Worm (Caenorhabditis elegans) whole organism, late embryonic: ENCODE data around the gene ZC449.1.

Source experiments
- C08G9.2 ChIP-seq: sonication (generic microtip); optimal IDR thresholded peaks from 2 replicates; lab custom pipeline; 2016; ENCODE audit warnings: mild to moderate bottlenecking, missing genetic modification characterization, moderate library complexity, missing compliant biosample characterization
- K02D7.2 ChIP-seq: sonication (generic microtip); optimal IDR thresholded peaks from 2 replicates; lab custom pipeline; 2017; ENCODE audit warnings: mild to moderate bottlenecking, missing genetic modification characterization, missing compliant biosample characterization
- K09A11.1 ChIP-seq: sonication (generic microtip); optimal IDR thresholded peaks from 2 replicates; lab custom pipeline; 2017; ENCODE audit warnings: antibody characterized with exemption, mild to moderate bottlenecking, missing genetic modification characterization, missing compliant biosample characterization; ENCODE audit not compliant: insufficient read depth
- ceh-14 ChIP-seq: sonication (generic microtip); optimal IDR thresholded peaks from 2 replicates; lab custom pipeline; 2016; ENCODE audit warnings: missing genotype, missing genetic modification characterization, missing compliant biosample characterization
- ceh-18 ChIP-seq: sonication (generic microtip); optimal IDR thresholded peaks from 2 replicates; lab custom pipeline; 2016; ENCODE audit warnings: missing genetic modification characterization, missing compliant biosample characterization
- ceh-19 ChIP-seq: fragments of 200-800 bp; sonication (Bioruptor generic); optimal IDR thresholded peaks from 2 replicates; lab custom pipeline; 2018; ENCODE audit warnings: mild to moderate bottlenecking, missing genetic modification characterization, missing compliant biosample characterization
- ceh-24 ChIP-seq: sonication (generic microtip); optimal IDR thresholded peaks from 2 replicates; lab custom pipeline; 2016; ENCODE audit warnings: mild to moderate bottlenecking, missing genetic modification characterization, missing compliant biosample characterization
- ceh-34 ChIP-seq: sonication (generic microtip); optimal IDR thresholded peaks from 2 replicates; lab custom pipeline; 2016; ENCODE audit warnings: mild to moderate bottlenecking, missing genetic modification characterization, missing compliant biosample characterization
- ceh-45 ChIP-seq: fragments of 200-800 bp; sonication (Bioruptor generic); IDR thresholded peaks from 2 replicates; pipeline ENCODE4 v1.3.6; 2022; ENCODE audit warnings: missing genetic modification reagents, missing genetic modification characterization, missing compliant biosample characterization
- ceh-6 ChIP-seq: fragments of 200-800 bp; sonication (Bioruptor generic); optimal IDR thresholded peaks from 2 replicates; lab custom pipeline; 2018; ENCODE audit warnings: mild to moderate bottlenecking, missing genetic modification characterization, missing compliant biosample characterization
- ceh-9 ChIP-seq: sonication (generic microtip); optimal IDR thresholded peaks from 2 replicates; lab custom pipeline; 2016; ENCODE audit warnings: mild to moderate bottlenecking, missing genetic modification characterization, inconsistent platforms, missing compliant biosample characterization
- che-1 ChIP-seq: sonication (generic microtip); optimal IDR thresholded peaks from 2 replicates; lab custom pipeline; 2016; ENCODE audit warnings: mild to moderate bottlenecking, missing genetic modification characterization, missing compliant biosample characterization
- dmd-4 ChIP-seq: sonication (generic microtip); optimal IDR thresholded peaks from 2 replicates; lab custom pipeline; 2016; ENCODE audit warnings: borderline replicate concordance, missing genetic modification characterization, missing compliant biosample characterization
- elt-2 ChIP-seq: sonication (generic microtip); optimal IDR thresholded peaks from 2 replicates; lab custom pipeline; 2016; ENCODE audit warnings: missing genetic modification reagents, missing genetic modification characterization, missing compliant biosample characterization
- gmeb-2 ChIP-seq: sonication (generic microtip); optimal IDR thresholded peaks from 2 replicates; lab custom pipeline; 2016; ENCODE audit warnings: missing genetic modification characterization, inconsistent platforms, missing compliant biosample characterization
- hlh-13 ChIP-seq: fragments of 200-800 bp; sonication (Bioruptor generic); optimal IDR thresholded peaks from 2 replicates; lab custom pipeline; 2018; ENCODE audit warnings: mild to moderate bottlenecking, missing genetic modification characterization, missing compliant biosample characterization
- hlh-6 ChIP-seq: sonication (generic microtip); optimal IDR thresholded peaks from 2 replicates; lab custom pipeline; 2016; ENCODE audit warnings: missing genotype, missing genetic modification characterization, missing compliant biosample characterization
- mec-3 ChIP-seq: sonication (generic microtip); optimal IDR thresholded peaks from 2 replicates; lab custom pipeline; 2016; ENCODE audit warnings: borderline replicate concordance, missing genetic modification characterization, missing compliant biosample characterization
- odd-2 ChIP-seq: sonication (generic microtip); optimal IDR thresholded peaks from 2 replicates; lab custom pipeline; 2017; ENCODE audit warnings: antibody characterized with exemption, mild to moderate bottlenecking, missing genetic modification characterization, missing compliant biosample characterization
- pat-9 ChIP-seq: fragments of 200-800 bp; sonication (Bioruptor generic); optimal IDR thresholded peaks from 2 replicates; lab custom pipeline; 2018; ENCODE audit warnings: mild to moderate bottlenecking, missing genetic modification characterization, moderate library complexity, missing compliant biosample characterization
- pha-2 ChIP-seq: sonication (generic microtip); optimal IDR thresholded peaks from 2 replicates; lab custom pipeline; 2017; ENCODE audit warnings: mild to moderate bottlenecking, missing genetic modification characterization, missing compliant biosample characterization
- pqm-1 ChIP-seq: sonication (generic microtip); optimal IDR thresholded peaks from 2 replicates; lab custom pipeline; 2016; ENCODE audit warnings: missing genetic modification characterization, missing compliant biosample characterization
- ref-2 ChIP-seq: sonication (generic microtip); optimal IDR thresholded peaks from 2 replicates; lab custom pipeline; 2016; ENCODE audit warnings: missing genetic modification characterization, missing compliant biosample characterization
- rnt-1 ChIP-seq: sonication (generic microtip); optimal IDR thresholded peaks from 2 replicates; lab custom pipeline; 2016; ENCODE audit warnings: missing genetic modification characterization, missing compliant biosample characterization
- sox-2 ChIP-seq: fragments of 200-800 bp; sonication (Bioruptor generic); IDR thresholded peaks from 2 replicates; pipeline ENCODE4 v1.3.6; 2022; ENCODE audit warnings: missing genetic modification reagents, missing genetic modification characterization, missing compliant biosample characterization
- sox-4 ChIP-seq: sonication (generic microtip); optimal IDR thresholded peaks from 2 replicates; lab custom pipeline; 2017; ENCODE audit warnings: mild to moderate bottlenecking, missing genetic modification characterization, inconsistent platforms, missing compliant biosample characterization
- ttx-3 ChIP-seq: sonication (generic microtip); optimal IDR thresholded peaks from 2 replicates; lab custom pipeline; 2016; ENCODE audit warnings: missing genetic modification reagents, missing genetic modification characterization, missing compliant biosample characterization
- unc-3 ChIP-seq, 2 experiments: fragments of 200-800 bp in 1 of 2; sonication (Bioruptor generic) in 1 of 2; sonication (generic microtip) in 1 of 2; conservative IDR thresholded peaks in 1 of 2; optimal IDR thresholded peaks in 1 of 2; 2 replicates each; pipeline versions ENCODE4 v1.3.6 to Lab custom; 2016 to 2022; ENCODE audit warnings: missing compliant biosample characterization in 2 of 2, missing genetic modification characterization in 2 of 2, missing genetic modification reagents in 1 of 2
- unc-42 ChIP-seq: sonication (generic microtip); optimal IDR thresholded peaks from 2 replicates; lab custom pipeline; 2016; ENCODE audit warnings: missing genotype, missing genetic modification characterization, missing compliant biosample characterization
- unc-86 ChIP-seq: sonication (generic microtip); optimal IDR thresholded peaks from 2 replicates; lab custom pipeline; 2016; ENCODE audit warnings: missing genetic modification characterization, missing compliant biosample characterization
- zip-5 ChIP-seq: sonication (generic microtip); optimal IDR thresholded peaks from 2 replicates; lab custom pipeline; 2016; ENCODE audit warnings: missing genetic modification characterization, missing compliant biosample characterization

The ZC449.1 gene

DNA sequence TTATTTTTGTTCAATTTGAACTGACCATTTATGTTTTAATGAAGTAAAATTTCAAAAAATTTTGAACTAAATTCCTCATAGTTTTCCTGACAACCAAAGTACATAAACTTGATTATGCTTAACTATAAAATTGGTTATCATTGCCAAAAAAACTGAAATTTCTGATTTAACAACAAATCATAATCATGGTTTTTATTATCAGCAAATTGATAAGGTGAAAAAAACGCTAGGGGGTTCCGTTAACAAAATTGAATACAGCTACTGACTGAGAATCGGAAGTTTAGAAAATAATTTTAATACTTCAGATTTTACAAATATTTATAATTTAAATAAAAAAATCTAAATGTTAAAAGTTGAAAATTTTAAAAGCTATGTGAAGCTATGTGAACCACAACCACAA, 17.2 kb upstream of the ZC449.1 start:
- TF ChIP-seq elt-2 (tag; lab: Kevin White, UChicago) (peak; percentile 41), K09A11.1 (tag; lab: Kevin White, UChicago) (no peak)

ce11 chrX:5009000-5009399, 15.2 kb upstream of the ZC449.1 start, which contains the start of gene hsd-3:
Gene hsd-3, plus strand, starts transcription at chrX:5009300.
- TF ChIP-seq che-1 (tag; lab: Kevin White, UChicago) (no peak), C08G9.2 (tag; lab: Kevin White, UChicago) (no peak), ceh-19 (GFP tag; lab: Kevin White, UChicago) (no peak), ceh-45 (GFP tag; lab: Robert Waterston, UW) (no peak), sox-4 (tag; lab: Kevin White, UChicago) (no peak), dmd-4 (tag; lab: Kevin White, UChicago) (no peak), pha-2 (tag; lab: Kevin White, UChicago) (no peak), ref-2 (tag; lab: Kevin White, UChicago) (no peak), ceh-24 (no peak), K02D7.2 (no peak), ceh-14 (tag; lab: Kevin White, UChicago) (no peak)

- no peak for TF ChIP-seq ceh-34 (tag; lab: Kevin White, UChicago)
- no peak for TF ChIP-seq ceh-9 (tag; lab: Kevin White, UChicago)
- TF ChIP-seq pqm-1 (tag; lab: Kevin White, UChicago): no peak
- no peak for TF ChIP-seq gmeb-2
These were observed 10.4 kb upstream of the ZC449.1 start, which contains the start of gene ZC449.7 for ce11 chrX:5013826-5014225. Gene ZC449.7, plus strand, starts transcription at chrX:5014074.

- TF ChIP-seq ceh-9 (tag; lab: Kevin White, UChicago) (no peak), pat-9 (tag; lab: Kevin White, UChicago) (no peak), odd-2 (tag; lab: Kevin White, UChicago) (no peak), mec-3 (tag; lab: Kevin White, UChicago) (no peak), zip-5 (tag; lab: Kevin White, UChicago) (no peak), hlh-13 (GFP tag; lab: Kevin White, UChicago) (no peak), hlh-6 (no peak), unc-86 (no peak), pqm-1 (tag; lab: Kevin White, UChicago) (no peak), rnt-1 (tag; lab: Kevin White, UChicago) (no peak), K09A11.1 (tag; lab: Kevin White, UChicago) (no peak), ceh-6 (GFP tag; lab: Kevin White, UChicago) (no peak), sox-2 (GFP tag; lab: Robert Waterston, UW) (no peak), ceh-14 (tag; lab: Kevin White, UChicago) (no peak), ttx-3 (tag; lab: Kevin White, UChicago) (no peak)
These were observed 8.4 kb upstream of the ZC449.1 start, which contains the start of gene ZC449.8 for ce11 chrX:5015775-5016174. Gene ZC449.8, plus strand, starts transcription at chrX:5016075.

DNA sequence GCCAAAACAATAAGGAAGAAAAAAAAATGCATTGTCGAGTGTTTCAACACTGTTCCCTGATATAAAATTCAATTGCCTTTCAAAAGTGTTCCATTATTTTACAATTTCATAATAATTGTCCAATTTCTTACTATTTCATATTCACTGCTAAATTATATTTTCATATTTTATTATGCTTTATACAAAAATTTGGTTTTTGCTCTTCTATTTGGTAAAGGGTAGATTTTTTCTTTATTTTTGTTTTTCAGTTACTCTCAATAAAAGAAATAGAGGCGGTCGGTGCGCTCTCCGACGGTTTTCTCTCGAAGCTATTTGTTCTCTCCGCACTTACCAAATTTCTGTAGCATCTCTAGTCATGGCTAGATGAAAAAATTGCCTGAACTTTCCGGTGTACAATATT, 6.6 kb upstream of the ZC449.1 start, which contains the start of gene sek-3:
TSS of gene sek-3 (plus strand) at position 301 of the 400 bp plus-strand sequence.
- TF ChIP-seq unc-42 (tag; lab: Kevin White, UChicago) (no peak), pqm-1 (tag; lab: Kevin White, UChicago) (no peak), sox-2 (GFP tag; lab: Robert Waterston, UW) (no peak), unc-3 (GFP tag; conservative IDR thresholded peaks at IDR 0.05; lab: Robert Waterston, UW) (no peak), unc-3 (tag; optimal IDR thresholded peaks at IDR 0.05; lab: Kevin White, UChicago) (no peak), sox-4 (tag; lab: Kevin White, UChicago) (no peak), unc-86 (no peak), ceh-18 (tag; lab: Kevin White, UChicago) (no peak), ceh-6 (GFP tag; lab: Kevin White, UChicago) (no peak)
